Worm (Caenorhabditis elegans) whole organism, midembryonic: ENCODE results near the gene ZC504.1.

Experiments
- T22C8.4 ChIP-seq: fragments of 200-800 bp; sonication (Bioruptor generic); IDR thresholded peaks from 2 replicates; pipeline ENCODE4 v1.3.6; 2022; ENCODE audit warnings: missing genetic modification characterization, missing compliant biosample characterization
- cog-1 ChIP-seq: sonication (generic microtip); optimal IDR thresholded peaks from 2 replicates; lab custom pipeline; 2016; ENCODE audit warnings: missing genetic modification characterization, missing compliant biosample characterization
- flt-1 ChIP-seq: fragments of 200-800 bp; sonication (Bioruptor generic); IDR thresholded peaks from 2 replicates; pipeline ENCODE4 v1.3.6; 2022; ENCODE audit warnings: missing genetic modification characterization, missing compliant biosample characterization
- klf-2 ChIP-seq: fragments of 200-800 bp; sonication (Bioruptor generic); conservative IDR thresholded peaks from 2 replicates; pipeline ENCODE4 v1.3.6; 2022; ENCODE audit warnings: missing genetic modification reagents, missing genetic modification characterization, missing compliant biosample characterization
- med-1 ChIP-seq: sonication (generic microtip); optimal IDR thresholded peaks from 2 replicates; lab custom pipeline; 2017; ENCODE audit warnings: missing genetic modification characterization, mild to moderate bottlenecking, missing compliant biosample characterization, antibody characterized with exemption, missing genetic modification reagents; ENCODE audit not compliant: insufficient read depth
- ref-1 ChIP-seq: fragments of 200-800 bp; sonication (Bioruptor generic); conservative IDR thresholded peaks from 2 replicates; pipeline ENCODE4 v1.3.6; 2022; ENCODE audit warnings: missing genetic modification reagents, missing genetic modification characterization, missing compliant biosample characterization
- tab-1 ChIP-seq: fragments of 200-800 bp; sonication (Bioruptor generic); IDR thresholded peaks from 2 replicates; pipeline ENCODE4 v1.3.6; 2022; ENCODE audit warnings: missing genetic modification characterization, missing compliant biosample characterization
- ztf-23 ChIP-seq: fragments of 200-800 bp; sonication (Bioruptor generic); IDR thresholded peaks from 2 replicates; pipeline ENCODE4 v1.3.6; 2022; ENCODE audit warnings: missing genetic modification reagents, missing genetic modification characterization, missing compliant biosample characterization
- ztf-29 ChIP-seq: fragments of 200-800 bp; sonication (Bioruptor generic); IDR thresholded peaks from 2 replicates; pipeline ENCODE4 v1.3.6; 2022; ENCODE audit warnings: missing genetic modification reagents, missing genetic modification characterization, missing compliant biosample characterization

Gene ZC504.1

ce11 chrX:10392792-10393191 lies 14.2 kb upstream of the ZC504.1 start:
- no peak for TF ChIP-seq tab-1 (GFP tag; lab: Robert Waterston, UW)
- no peak for TF ChIP-seq ztf-29 (GFP tag; lab: Robert Waterston, UW)
- TF ChIP-seq med-1 (GFP tag; lab: Kevin White, UChicago), result no peak
- no peak for TF ChIP-seq cog-1
- no peak for TF ChIP-seq ref-1 (GFP tag; lab: Robert Waterston, UW)
- no peak for TF ChIP-seq flt-1 (GFP tag; lab: Robert Waterston, UW)
- no peak for TF ChIP-seq T22C8.4 (GFP tag; lab: Robert Waterston, UW)
- TF ChIP-seq ztf-23 (GFP tag; lab: Robert Waterston, UW), result no peak
- no peak for TF ChIP-seq klf-2 (GFP tag; lab: Robert Waterston, UW)

ce11 chrX:10393362-10393761 lies 13.6 kb upstream of the ZC504.1 start:
- TF ChIP-seq ztf-29 (GFP tag; lab: Robert Waterston, UW) (no peak), flt-1 (GFP tag; lab: Robert Waterston, UW) (no peak)

- TF ChIP-seq ztf-23 (GFP tag; lab: Robert Waterston, UW) (no peak), cog-1 (peak; percentile 36)
Measured at ce11 chrX:10394238-10394637, 12.7 kb upstream of the ZC504.1 start.

- TF ChIP-seq ztf-29 (GFP tag; lab: Robert Waterston, UW) (no peak), tab-1 (GFP tag; lab: Robert Waterston, UW) (no peak), flt-1 (GFP tag; lab: Robert Waterston, UW) (no peak), ztf-23 (GFP tag; lab: Robert Waterston, UW) (no peak)
Measured at ce11 chrX:10395177-10395576, 11.8 kb upstream of the ZC504.1 start.

- TF ChIP-seq tab-1 (GFP tag; lab: Robert Waterston, UW), result 0 out of 2 replicates have a peak, but pooled peaks have one; percentile 9
- 0 out of 2 replicates have a peak, but pooled peaks have one; percentile 22 for TF ChIP-seq flt-1 (GFP tag; lab: Robert Waterston, UW)
- no peak for TF ChIP-seq T22C8.4 (GFP tag; lab: Robert Waterston, UW)
- TF ChIP-seq med-1 (GFP tag; lab: Kevin White, UChicago), result no peak
- no peak for TF ChIP-seq ztf-23 (GFP tag; lab: Robert Waterston, UW)
- peak; percentile 37 for TF ChIP-seq cog-1
Measured at ce11 chrX:10395668-10396067, 11.3 kb upstream of the ZC504.1 start.

ce11 chrX:10396509-10397292 lies 10.2 kb upstream of the ZC504.1 start, which contains the start of gene pkn-1:
Gene pkn-1 (plus strand): TSS chrX:10397242.
- TF ChIP-seq cog-1, result no peak
- TF ChIP-seq ztf-29 (GFP tag; lab: Robert Waterston, UW), result peak; percentile 63; the same call in 1 of the 2 replicates

ce11 chrX:10401118-10401517 lies 5.8 kb upstream of the ZC504.1 start:
- TF ChIP-seq T22C8.4 (GFP tag; lab: Robert Waterston, UW) (no peak), med-1 (GFP tag; lab: Kevin White, UChicago) (no peak)

- TF ChIP-seq tab-1 (GFP tag; lab: Robert Waterston, UW) (no peak), ztf-29 (GFP tag; lab: Robert Waterston, UW) (no peak), ref-1 (GFP tag; lab: Robert Waterston, UW) (no peak), T22C8.4 (GFP tag; lab: Robert Waterston, UW) (no peak), klf-2 (GFP tag; lab: Robert Waterston, UW) (no peak), med-1 (GFP tag; lab: Kevin White, UChicago) (no peak), cog-1 (no peak), flt-1 (GFP tag; lab: Robert Waterston, UW) (no peak), ztf-23 (GFP tag; lab: Robert Waterston, UW) (no peak)
Measured at ce11 chrX:10404051-10404450, 2.9 kb upstream of the ZC504.1 start.

- TF ChIP-seq cog-1, result no peak
- TF ChIP-seq ztf-23 (GFP tag; lab: Robert Waterston, UW), result no peak
- TF ChIP-seq tab-1 (GFP tag; lab: Robert Waterston, UW), result no peak
- TF ChIP-seq med-1 (GFP tag; lab: Kevin White, UChicago), result no peak
- no peak for TF ChIP-seq T22C8.4 (GFP tag; lab: Robert Waterston, UW)
- no peak for TF ChIP-seq flt-1 (GFP tag; lab: Robert Waterston, UW)
- no peak for TF ChIP-seq klf-2 (GFP tag; lab: Robert Waterston, UW)
- no peak for TF ChIP-seq ztf-29 (GFP tag; lab: Robert Waterston, UW)
- TF ChIP-seq ref-1 (GFP tag; lab: Robert Waterston, UW), result no peak
Measured at ce11 chrX:10406203-10406602, 747 bp upstream of the ZC504.1 start, which contains the start of gene gur-3. Gene gur-3 (minus strand): TSS chrX:10406303.

- no peak for TF ChIP-seq med-1 (GFP tag; lab: Kevin White, UChicago)
- TF ChIP-seq ztf-29 (GFP tag; lab: Robert Waterston, UW), result no peak
- no peak for TF ChIP-seq klf-2 (GFP tag; lab: Robert Waterston, UW)
Measured at ce11 chrX:10410539-10410938, 3.6 kb downstream of the ZC504.1 start.

ce11 chrX:10412425-10412824 lies 5.5 kb downstream of the ZC504.1 start, which contains the start of gene acr-8:
Gene acr-8 (plus strand): TSS chrX:10412725.
- TF ChIP-seq ref-1 (GFP tag; lab: Robert Waterston, UW), result no peak
- no peak for TF ChIP-seq ztf-23 (GFP tag; lab: Robert Waterston, UW)
- no peak for TF ChIP-seq flt-1 (GFP tag; lab: Robert Waterston, UW)
- TF ChIP-seq med-1 (GFP tag; lab: Kevin White, UChicago), result no peak
- TF ChIP-seq klf-2 (GFP tag; lab: Robert Waterston, UW), result no peak
- no peak for TF ChIP-seq tab-1 (GFP tag; lab: Robert Waterston, UW)
- TF ChIP-seq T22C8.4 (GFP tag; lab: Robert Waterston, UW), result no peak
- TF ChIP-seq ztf-29 (GFP tag; lab: Robert Waterston, UW), result no peak
- TF ChIP-seq cog-1, result no peak
